Worm (Caenorhabditis elegans) whole organism, L2 larva: Measurements from ENCODE around the gene emb-30.

Experiments
- R02D3.7 ChIP-seq: fragments of 150-350 bp; optimal IDR thresholded peaks from 2 replicates; lab custom pipeline; 2014; ENCODE audit warnings: missing biosample characterization, missing genetic modification characterization
- ZK546.5 ChIP-seq: sonication (generic microtip); optimal IDR thresholded peaks from 2 replicates; lab custom pipeline; 2017; ENCODE audit warnings: missing biosample characterization, missing genetic modification characterization
- alr-1 ChIP-seq: fragments of 150-350 bp; optimal IDR thresholded peaks from 2 replicates; lab custom pipeline; 2014; ENCODE audit warnings: missing biosample characterization, missing genetic modification characterization
- ama-1 ChIP-seq: fragments of 150-350 bp; optimal IDR thresholded peaks from 2 replicates; lab custom pipeline; 2018; ENCODE audit warnings: inconsistent platforms
- ceh-82 ChIP-seq: fragments of 150-350 bp; optimal IDR thresholded peaks from 2 replicates; lab custom pipeline; 2014; ENCODE audit warnings: missing biosample characterization, missing genetic modification characterization
- elt-3 ChIP-seq: sonication (generic microtip); optimal IDR thresholded peaks from 2 replicates; lab custom pipeline; 2017; ENCODE audit warnings: missing biosample characterization, missing genetic modification characterization
- fos-1 ChIP-seq: fragments of 150-350 bp; optimal IDR thresholded peaks from 2 replicates; lab custom pipeline; 2014; ENCODE audit warnings: missing biosample characterization, missing genetic modification characterization
- lin-39 ChIP-seq: fragments of 150-350 bp; optimal IDR thresholded peaks from 2 replicates; lab custom pipeline; 2014; ENCODE audit warnings: missing biosample characterization, missing genetic modification reagents, missing genetic modification characterization
- nhr-10 ChIP-seq: sonication (generic microtip); optimal IDR thresholded peaks from 2 replicates; lab custom pipeline; 2017; ENCODE audit warnings: missing biosample characterization, missing genetic modification characterization
- snpc-4 ChIP-seq: fragments of 150-350 bp; optimal IDR thresholded peaks from 2 replicates; lab custom pipeline; 2014; ENCODE audit warnings: missing biosample characterization, missing genetic modification characterization
- unc-55 ChIP-seq: fragments of 150-350 bp; sonication (generic microtip); optimal IDR thresholded peaks from 3 replicates; lab custom pipeline; 2014; ENCODE audit warnings: missing biosample characterization, missing genetic modification reagents, missing genetic modification characterization
- ztf-1 ChIP-seq: fragments of 200-800 bp; sonication (Bioruptor generic); conservative IDR thresholded peaks from 2 replicates; pipeline ENCODE4 v1.3.6; 2022; ENCODE audit warnings: missing genetic modification characterization, missing compliant biosample characterization
- ztf-11 ChIP-seq: sonication (generic microtip); optimal IDR thresholded peaks from 2 replicates; lab custom pipeline; 2017; ENCODE audit warnings: missing biosample characterization, missing genetic modification characterization

DNA sequence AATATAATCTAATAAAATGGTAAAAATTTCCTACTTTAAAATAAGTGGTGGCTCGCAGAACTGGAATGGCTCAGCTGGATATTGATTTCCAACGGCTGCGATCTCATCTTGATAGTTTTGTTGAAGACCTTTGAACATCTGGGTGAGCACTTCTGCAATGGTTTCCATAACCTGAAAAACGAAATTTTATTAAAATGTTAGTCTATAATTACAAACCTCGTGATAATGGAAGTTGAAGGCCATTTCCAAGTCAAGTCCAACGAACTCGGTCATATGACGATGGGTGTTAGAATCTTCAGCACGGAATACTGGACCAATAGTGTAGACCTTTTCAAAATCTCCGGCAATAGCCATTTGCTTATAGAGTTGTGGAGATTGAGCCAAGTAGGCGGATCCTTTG, 48.5 kb upstream of the emb-30 start:
- TF ChIP-seq unc-55 (GFP tag; lab: Kevin White, UChicago) (no peak), elt-3 (tag; lab: Kevin White, UChicago) (no peak), ztf-11 (tag; lab: Kevin White, UChicago) (no peak), fos-1 (tag; lab: Kevin White, UChicago) (no peak), snpc-4 (tag; lab: Kevin White, UChicago) (no peak), ztf-1 (no peak), nhr-10 (tag; lab: Kevin White, UChicago) (no peak), alr-1 (tag; lab: Kevin White, UChicago) (no peak), ZK546.5 (no peak), ama-1 (lab: Kevin White, UChicago) (no peak), lin-39 (tag; lab: Kevin White, UChicago) (no peak), ceh-82 (tag; lab: Kevin White, UChicago) (no peak), R02D3.7 (tag; lab: Kevin White, UChicago) (no peak)
